Worm (Caenorhabditis elegans) whole organism, dauer: ENCODE results near the gene B0244.15.

ENCODE experiments used
- unc-62 ChIP-seq: sonication (generic microtip); optimal IDR thresholded peaks from 2 replicates; lab custom pipeline; 2017; ENCODE audit warnings: missing biosample characterization, missing genetic modification reagents, missing genetic modification characterization

Gene B0244.15

DNA sequence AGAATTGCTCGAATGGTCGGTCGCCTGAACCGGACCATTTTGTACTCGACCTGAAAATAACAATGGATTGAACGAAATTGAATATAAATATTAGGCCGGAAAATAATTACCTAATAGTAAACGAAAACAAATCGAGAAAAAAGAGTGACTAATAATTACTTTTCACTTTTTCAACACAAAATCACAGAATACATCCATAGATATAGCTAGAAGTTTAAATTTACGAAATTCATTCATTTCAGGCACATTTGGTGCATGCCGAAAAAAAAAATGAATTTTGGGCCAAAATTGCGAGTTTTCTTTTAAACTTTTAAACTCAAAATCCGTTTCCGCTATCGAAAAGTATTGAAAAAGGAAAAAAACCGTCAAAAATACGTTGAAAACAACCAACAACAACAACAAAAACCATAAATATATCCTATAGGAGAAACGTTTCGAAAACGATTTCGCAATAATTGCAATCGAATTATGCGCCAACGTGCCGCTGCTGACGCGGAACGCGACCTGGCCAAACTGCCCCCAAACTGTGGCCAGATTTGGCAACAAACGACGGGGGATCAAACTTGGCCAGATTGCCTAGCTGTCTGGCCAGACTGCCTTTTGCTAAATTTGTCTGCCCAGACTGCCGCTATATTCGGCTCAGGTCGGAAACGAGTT lies 42.2 kb downstream of the B0244.15 start, which contains the start of gene Y37B11A.3:
TSS of gene Y37B11A.3 (minus strand) at position 51 of the 657 bp plus-strand sequence.
- TF ChIP-seq unc-62 (GFP tag; lab: Kevin White, UChicago) = no peak

- TF ChIP-seq unc-62 (GFP tag; lab: Kevin White, UChicago) = no peak
Measured at ce11 chrIII:5790550-5790949, 47.4 kb downstream of the B0244.15 start, which contains the start of gene rev-3. TSS of gene rev-3 (minus strand) at chrIII:5790650.
